Fruit fly (Drosophila melanogaster): ENCODE results near the gene CG15628.
A peak's percentile ranks its signal among the peaks of the same experiment; 100 is the strongest.

CG15628 gene

dm6 chr2L:4838494-4839320, 17.1 kb downstream of the CG15628 start (continued):
- TF ChIP-seq Max (GFP tag; optimal IDR thresholded peaks at IDR 0.05) (no peak), CG3995 (GFP tag; optimal IDR thresholded peaks at IDR 0.05) (no peak), cwo (GFP tag; optimal IDR thresholded peaks at IDR 0.05) (no peak), GATAe (GFP tag; conservative IDR thresholded peaks at IDR 0.05) (no peak), Atf-2 (GFP tag; optimal IDR thresholded peaks at IDR 0.05) (peak; percentile 13), TFAM (GFP tag; optimal IDR thresholded peaks at IDR 0.05) (peak; percentile 18), CG2129 (GFP tag; IDR thresholded peaks at IDR 0.05; ENCODE audit: partially characterized antibody) (no peak), Awh (GFP tag; IDR thresholded peaks at IDR 0.05) (peak; percentile 40; the same call in 1 of the 2 replicates), CG13775 (GFP tag; optimal IDR thresholded peaks at IDR 0.05) (no peak), CG1529 (GFP tag; optimal IDR thresholded peaks at IDR 0.05) (peak; percentile 42), zen (tag; optimal IDR thresholded peaks at IDR 0.05) (peak; percentile 61), CG8290 (GFP tag; optimal IDR thresholded peaks at IDR 0.05) (no peak), CG8290 (tag; optimal IDR thresholded peaks at IDR 0.05) (no peak), croc (GFP tag; conservative IDR thresholded peaks at IDR 0.05) (no peak), zfh2 (GFP tag; optimal IDR thresholded peaks at IDR 0.05) (no peak), CG7357 (GFP tag; IDR thresholded peaks at IDR 0.05) (no peak), CG2712 (tag; optimal IDR thresholded peaks at IDR 0.05) (no peak), so (GFP tag; IDR thresholded peaks at IDR 0.05) (no peak), CG3838 (GFP tag; optimal IDR thresholded peaks at IDR 0.05) (no peak), Atf6 (GFP tag; IDR thresholded peaks at IDR 0.05) (no peak), kah (GFP tag; optimal IDR thresholded peaks at IDR 0.05) (peak; percentile 36), Bteb2 (GFP tag; optimal IDR thresholded peaks at IDR 0.05) (no peak), CG17568 (GFP tag; optimal IDR thresholded peaks at IDR 0.05) (peak; percentile 59), aop (GFP tag; IDR thresholded peaks at IDR 0.05) (no peak), CG8281 (tag; optimal IDR thresholded peaks at IDR 0.05) (peak; percentile 64), tin (GFP tag; optimal IDR thresholded peaks at IDR 0.05) (no peak), CG17802 (tag; optimal IDR thresholded peaks at IDR 0.05) (no peak), CG4282 (GFP tag; optimal IDR thresholded peaks at IDR 0.05) (no peak), Hmx (GFP tag; optimal IDR thresholded peaks at IDR 0.05) (no peak), Mad (GFP tag; optimal IDR thresholded peaks at IDR 0.05) (no peak), wor (GFP tag; IDR thresholded peaks at IDR 0.05) (no peak), gro (GFP tag; optimal IDR thresholded peaks at IDR 0.05) (no peak), Nf-YA (GFP tag; IDR thresholded peaks at IDR 0.05) (peak; percentile 28; the same call in 1 of the 2 replicates), eyg (GFP tag; optimal IDR thresholded peaks at IDR 0.05) (no peak), CG3163 (GFP tag; optimal IDR thresholded peaks at IDR 0.05) (no peak), zf30C (GFP tag; optimal IDR thresholded peaks at IDR 0.05) (no peak), Doc3 (GFP tag; IDR thresholded peaks at IDR 0.05; ENCODE audit: partially characterized antibody) (no peak), z (GFP tag; IDR thresholded peaks at IDR 0.05) (no peak), caup (GFP tag; optimal IDR thresholded peaks at IDR 0.05; ENCODE audit: severe bottlenecking) (no peak), sna (GFP tag; IDR thresholded peaks at IDR 0.05; ENCODE audit: partially characterized antibody) (no peak), CG8478 (optimal IDR thresholded peaks at IDR 0.05) (no peak), HHEX (GFP tag; optimal IDR thresholded peaks at IDR 0.05) (peak; percentile 49), CG17612 (GFP tag; IDR thresholded peaks at IDR 0.05) (no peak), Asciz (GFP tag; optimal IDR thresholded peaks at IDR 0.05) (peak; percentile 85), CG5180 (GFP tag; optimal IDR thresholded peaks at IDR 0.05) (peak; percentile 60), CG2875 (GFP tag; optimal IDR thresholded peaks at IDR 0.05) (peak; percentile 68), psq (GFP tag; optimal IDR thresholded peaks at IDR 0.05) (no peak), sisA (GFP tag; IDR thresholded peaks at IDR 0.05) (no peak), hbn (GFP tag; IDR thresholded peaks at IDR 0.05; ENCODE audit: partially characterized antibody) (no peak), Ets65A (GFP tag) (peak; percentile 87), CG12236 (GFP tag; optimal IDR thresholded peaks at IDR 0.05) (no peak)
